Fruit fly (Drosophila melanogaster): Measurements from ENCODE around the gene CG15172.

CG15172 gene

dm6 chr2L:19034213-19034929, 12.2 kb downstream of the CG15172 start, which contains the start of the genes mib2 and CG31800:
Gene mib2 (plus strand): TSS chr2L:19034444.
Gene CG31800 (minus strand): TSS chr2L:19034576.
- TF ChIP-seq Ets96B (tag; optimal IDR thresholded peaks at IDR 0.05) (no peak), achi (GFP tag; optimal IDR thresholded peaks at IDR 0.05) (peak; percentile 16), CG6792 (GFP tag; optimal IDR thresholded peaks at IDR 0.05) (no peak), CG3919 (GFP tag; optimal IDR thresholded peaks at IDR 0.05) (no peak), spab (GFP tag; optimal IDR thresholded peaks at IDR 0.05) (no peak), CG1621 (tag; optimal IDR thresholded peaks at IDR 0.05) (no peak), CG8632 (GFP tag; optimal IDR thresholded peaks at IDR 0.05) (no peak), Gug (GFP tag; IDR thresholded peaks at IDR 0.05) (no peak), CG32006 (GFP tag; optimal IDR thresholded peaks at IDR 0.05) (no peak), lz (GFP tag; optimal IDR thresholded peaks at IDR 0.05) (no peak), OdsH (GFP tag; optimal IDR thresholded peaks at IDR 0.05) (no peak), Sox102F (GFP tag; optimal IDR thresholded peaks at IDR 0.05) (no peak), acj6 (GFP tag; optimal IDR thresholded peaks at IDR 0.05) (peak; percentile 3), salr (GFP tag; optimal IDR thresholded peaks at IDR 0.05) (no peak), CG31627 (GFP tag; optimal IDR thresholded peaks at IDR 0.05) (no peak), CG6808 (GFP tag; optimal IDR thresholded peaks at IDR 0.05) (peak; percentile 13), Hr39 (GFP tag; optimal IDR thresholded peaks at IDR 0.05) (no peak), CG16779 (tag; optimal IDR thresholded peaks at IDR 0.05) (no peak), Eip93F (GFP tag; optimal IDR thresholded peaks at IDR 0.05) (no peak), CG6854 (GFP tag; optimal IDR thresholded peaks at IDR 0.05) (no peak), fkh (GFP tag; optimal IDR thresholded peaks at IDR 0.05) (peak; percentile 36), Met (GFP tag; optimal IDR thresholded peaks at IDR 0.05) (no peak), Blimp-1 (GFP tag; optimal IDR thresholded peaks at IDR 0.05) (no peak), CG9139 (GFP tag; optimal IDR thresholded peaks at IDR 0.05) (no peak), vri (GFP tag; optimal IDR thresholded peaks at IDR 0.05) (no peak), CG34406 (GFP tag; optimal IDR thresholded peaks at IDR 0.05) (no peak), esn (GFP tag; optimal IDR thresholded peaks at IDR 0.05) (peak; percentile 21), Sox14 (GFP tag; optimal IDR thresholded peaks at IDR 0.05) (no peak), net (GFP tag; optimal IDR thresholded peaks at IDR 0.05) (no peak), CG11902 (GFP tag; optimal IDR thresholded peaks at IDR 0.05) (no peak), svp (GFP tag) (peak; percentile 71), pdm3 (GFP tag; optimal IDR thresholded peaks at IDR 0.05) (no peak), fd85E (GFP tag; optimal IDR thresholded peaks at IDR 0.05) (no peak), CG3032 (tag; optimal IDR thresholded peaks at IDR 0.05) (no peak), CG11762 (GFP tag; optimal IDR thresholded peaks at IDR 0.05; ENCODE audit: insufficient read depth) (no peak), dsx (GFP tag; optimal IDR thresholded peaks at IDR 0.05; ENCODE audit: poor library complexity, severe bottlenecking) (peak; percentile 58), CG15336 (GFP tag; IDR thresholded peaks at IDR 0.05) (no peak), Smox (GFP tag; optimal IDR thresholded peaks at IDR 0.05) (no peak), topi (GFP tag; optimal IDR thresholded peaks at IDR 0.05) (no peak), CG8119 (GFP tag; IDR thresholded peaks at IDR 0.05) (no peak), Lpt (GFP tag; optimal IDR thresholded peaks at IDR 0.05) (no peak), Eip75B (GFP tag; optimal IDR thresholded peaks at IDR 0.05) (no peak), ss (GFP tag; optimal IDR thresholded peaks at IDR 0.05) (no peak), fd59A (GFP tag; optimal IDR thresholded peaks at IDR 0.05) (no peak), CG7368 (GFP tag; optimal IDR thresholded peaks at IDR 0.05) (no peak), CG6163 (GFP tag; IDR thresholded peaks at IDR 0.05) (no peak), dac (GFP tag; optimal IDR thresholded peaks at IDR 0.05) (no peak), CG11294 (GFP tag; IDR thresholded peaks at IDR 0.05) (no peak), Hr4 (GFP tag; optimal IDR thresholded peaks at IDR 0.05) (no peak), CG8319 (GFP tag; optimal IDR thresholded peaks at IDR 0.05) (no peak), Hr38 (GFP tag; optimal IDR thresholded peaks at IDR 0.05) (no peak), Eip78C (GFP tag) (peak; percentile 52)

Measured in whole organism, prepupa.